Fruit fly (Drosophila melanogaster): ENCODE data around the gene CAH8.

Gene CAH8

DNA sequence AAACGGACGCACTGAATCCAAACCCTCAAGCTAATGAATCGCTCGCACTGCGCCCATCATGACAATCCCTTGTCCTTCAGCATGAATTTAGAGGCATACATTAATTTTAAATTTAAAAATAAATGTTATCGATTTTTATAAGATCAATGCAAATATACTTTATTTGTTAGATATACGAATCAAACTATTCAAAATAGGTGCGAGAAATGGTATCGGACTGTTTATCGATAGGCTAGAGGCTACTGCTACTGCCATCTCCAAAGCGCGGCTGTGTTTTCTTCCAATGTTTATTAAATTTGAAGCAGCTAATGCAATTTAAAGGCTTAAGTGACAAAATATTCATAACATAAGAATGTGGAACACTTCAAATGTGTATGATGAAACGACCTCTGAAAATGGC, 8.4 kb downstream of the CAH8 start, which contains the start of gene CG43342 (continued):
- TF ChIP-seq mam (GFP tag; optimal IDR thresholded peaks at IDR 0.05): no peak
- TF ChIP-seq CG3065 (GFP tag; optimal IDR thresholded peaks at IDR 0.05): no peak
- no peak for TF ChIP-seq CG2889 (GFP tag; IDR thresholded peaks at IDR 0.05)
- TF ChIP-seq dm (GFP tag; optimal IDR thresholded peaks at IDR 0.05): no peak
- no peak for TF ChIP-seq CG10565 (GFP tag; optimal IDR thresholded peaks at IDR 0.05)
- TF ChIP-seq tx (GFP tag; optimal IDR thresholded peaks at IDR 0.05): no peak
- no peak for TF ChIP-seq CG7745 (tag; optimal IDR thresholded peaks at IDR 0.05)
- TF ChIP-seq CG7987 (GFP tag; optimal IDR thresholded peaks at IDR 0.05): no peak
- no peak for TF ChIP-seq mirr (GFP tag; optimal IDR thresholded peaks at IDR 0.05)
- no peak for TF ChIP-seq eyg (GFP tag; optimal IDR thresholded peaks at IDR 0.05)
- TF ChIP-seq Mrtf (GFP tag; IDR thresholded peaks at IDR 0.05): no peak
- no peak for TF ChIP-seq dysf (GFP tag; IDR thresholded peaks at IDR 0.05)
- peak; percentile 69 for TF ChIP-seq CG2116 (GFP tag; optimal IDR thresholded peaks at IDR 0.05)
- TF ChIP-seq Hr78 (GFP tag; optimal IDR thresholded peaks at IDR 0.05): no peak
- no peak for TF ChIP-seq cas (GFP tag; IDR thresholded peaks at IDR 0.05)
- TF ChIP-seq ATbp (GFP tag; optimal IDR thresholded peaks at IDR 0.05): no peak
- no peak for TF ChIP-seq tll (GFP tag; optimal IDR thresholded peaks at IDR 0.05)
- TF ChIP-seq CG17385 (GFP tag; optimal IDR thresholded peaks at IDR 0.05): no peak
- TF ChIP-seq vnd (GFP tag; IDR thresholded peaks at IDR 0.05; ENCODE audit: partially characterized antibody): peak; percentile 80
- TF ChIP-seq inv (GFP tag; IDR thresholded peaks at IDR 0.05; ENCODE audit: partially characterized antibody): peak; percentile 49; the same call in 1 of the 2 replicates
- no peak for TF ChIP-seq Trl (optimal IDR thresholded peaks at IDR 0.05)
- no peak for TF ChIP-seq Trl (GFP tag; optimal IDR thresholded peaks at IDR 0.05)
- TF ChIP-seq CG12391 (tag; optimal IDR thresholded peaks at IDR 0.05): no peak
- no peak for TF ChIP-seq MESR4 (GFP tag; optimal IDR thresholded peaks at IDR 0.05)
- no peak for TF ChIP-seq CG33213 (GFP tag; optimal IDR thresholded peaks at IDR 0.05)
- no peak for TF ChIP-seq bcd (GFP tag; optimal IDR thresholded peaks at IDR 0.05)
- TF ChIP-seq chif (GFP tag; optimal IDR thresholded peaks at IDR 0.05): no peak
- no peak for TF ChIP-seq CG11093 (GFP tag; IDR thresholded peaks at IDR 0.05)
- TF ChIP-seq Antp (GFP tag; optimal IDR thresholded peaks at IDR 0.05): no peak
- peak; percentile 9 for TF ChIP-seq CG14710 (tag; optimal IDR thresholded peaks at IDR 0.05)
- TF ChIP-seq ash1 (GFP tag; optimal IDR thresholded peaks at IDR 0.05): no peak
- TF ChIP-seq Ada2b (GFP tag; IDR thresholded peaks at IDR 0.05): no peak
- no peak for TF ChIP-seq zfh2 (GFP tag; optimal IDR thresholded peaks at IDR 0.05)
- no peak for TF ChIP-seq H15 (GFP tag; IDR thresholded peaks at IDR 0.05)
- no peak for TF ChIP-seq en (GFP tag; optimal IDR thresholded peaks at IDR 0.05)
- TF ChIP-seq CG10979 (tag; optimal IDR thresholded peaks at IDR 0.05): no peak
- no peak for TF ChIP-seq CG3847 (GFP tag; IDR thresholded peaks at IDR 0.05)
- TF ChIP-seq CG4617 (GFP tag; optimal IDR thresholded peaks at IDR 0.05; ENCODE audit: borderline replicate concordance): no peak
- TF ChIP-seq jumu (GFP tag; optimal IDR thresholded peaks at IDR 0.05): no peak
- TF ChIP-seq trem (tag; optimal IDR thresholded peaks at IDR 0.05): peak; percentile 57
- no peak for TF ChIP-seq NFAT (GFP tag; IDR thresholded peaks at IDR 0.05)
- TF ChIP-seq cwo (GFP tag; optimal IDR thresholded peaks at IDR 0.05): no peak
- peak; percentile 59 for TF ChIP-seq MBD-R2 (GFP tag; IDR thresholded peaks at IDR 0.05)
- TF ChIP-seq row (GFP tag; IDR thresholded peaks at IDR 0.05): no peak
- no peak for TF ChIP-seq CG1024 (GFP tag; IDR thresholded peaks at IDR 0.05)
- TF ChIP-seq MTF-1 (GFP tag; optimal IDR thresholded peaks at IDR 0.05; ENCODE audit: borderline replicate concordance): no peak
- TF ChIP-seq pfk (GFP tag; optimal IDR thresholded peaks at IDR 0.05): no peak
- TF ChIP-seq Aef1 (GFP tag; IDR thresholded peaks at IDR 0.05): no peak
- TF ChIP-seq CG1603 (tag; optimal IDR thresholded peaks at IDR 0.05): peak; percentile 37
- TF ChIP-seq Deaf1 (tag; optimal IDR thresholded peaks at IDR 0.05): no peak
- no peak for TF ChIP-seq oc (tag; optimal IDR thresholded peaks at IDR 0.05)
- no peak for TF ChIP-seq CG1602 (GFP tag; optimal IDR thresholded peaks at IDR 0.05)

Measured in whole organism, embryonic.